Worm (Caenorhabditis elegans) whole organism, late embryonic: ENCODE results near the gene tsct-1.
A peak's percentile ranks its signal among the peaks of the same experiment; 100 is the strongest.

ENCODE experiments used
- C38D4.7 ChIP-seq: fragments of 200-800 bp; sonication (Bioruptor generic); optimal IDR thresholded peaks from 2 replicates; lab custom pipeline; 2018; ENCODE audit warnings: mild to moderate bottlenecking, missing genetic modification characterization, moderate library complexity, missing compliant biosample characterization
- F13H6.1 ChIP-seq: sonication (generic microtip); optimal IDR thresholded peaks from 2 replicates; lab custom pipeline; 2016; ENCODE audit warnings: missing genetic modification characterization, missing compliant biosample characterization
- K02D7.2 ChIP-seq: sonication (generic microtip); optimal IDR thresholded peaks from 2 replicates; lab custom pipeline; 2017; ENCODE audit warnings: mild to moderate bottlenecking, missing genetic modification characterization, missing compliant biosample characterization
- Y22D7AL.16 ChIP-seq: sonication (generic microtip); optimal IDR thresholded peaks from 2 replicates; lab custom pipeline; 2016; ENCODE audit warnings: missing genetic modification characterization, missing compliant biosample characterization
- ceh-14 ChIP-seq: sonication (generic microtip); optimal IDR thresholded peaks from 2 replicates; lab custom pipeline; 2016; ENCODE audit warnings: missing genotype, missing genetic modification characterization, missing compliant biosample characterization
- ceh-19 ChIP-seq: fragments of 200-800 bp; sonication (Bioruptor generic); optimal IDR thresholded peaks from 2 replicates; lab custom pipeline; 2018; ENCODE audit warnings: mild to moderate bottlenecking, missing genetic modification characterization, missing compliant biosample characterization
- ceh-2 ChIP-seq: sonication (generic microtip); optimal IDR thresholded peaks from 2 replicates; lab custom pipeline; 2016; ENCODE audit warnings: missing genotype, missing genetic modification characterization, missing compliant biosample characterization
- ceh-22 ChIP-seq: sonication (generic microtip); optimal IDR thresholded peaks from 2 replicates; lab custom pipeline; 2017; ENCODE audit warnings: missing biosample characterization, missing genetic modification characterization
- ceh-24 ChIP-seq: sonication (generic microtip); optimal IDR thresholded peaks from 2 replicates; lab custom pipeline; 2016; ENCODE audit warnings: mild to moderate bottlenecking, missing genetic modification characterization, missing compliant biosample characterization
- ceh-30 ChIP-seq: fragments of 150-350 bp; optimal IDR thresholded peaks from 2 replicates; lab custom pipeline; 2014; ENCODE audit warnings: missing biosample characterization, missing genetic modification characterization
- ceh-45 ChIP-seq: fragments of 200-800 bp; sonication (Bioruptor generic); IDR thresholded peaks from 2 replicates; pipeline ENCODE4 v1.3.6; 2022; ENCODE audit warnings: missing genetic modification reagents, missing genetic modification characterization, missing compliant biosample characterization
- ceh-9 ChIP-seq: sonication (generic microtip); optimal IDR thresholded peaks from 2 replicates; lab custom pipeline; 2016; ENCODE audit warnings: mild to moderate bottlenecking, missing genetic modification characterization, inconsistent platforms, missing compliant biosample characterization
- che-1 ChIP-seq: sonication (generic microtip); optimal IDR thresholded peaks from 2 replicates; lab custom pipeline; 2016; ENCODE audit warnings: mild to moderate bottlenecking, missing genetic modification characterization, missing compliant biosample characterization
- dmd-4 ChIP-seq: sonication (generic microtip); optimal IDR thresholded peaks from 2 replicates; lab custom pipeline; 2016; ENCODE audit warnings: borderline replicate concordance, missing genetic modification characterization, missing compliant biosample characterization
- dve-1 ChIP-seq: sonication (generic microtip); optimal IDR thresholded peaks from 2 replicates; lab custom pipeline; 2017; ENCODE audit warnings: antibody characterized with exemption, mild to moderate bottlenecking, missing genetic modification characterization, missing compliant biosample characterization
- elt-4 ChIP-seq: sonication (generic microtip); optimal IDR thresholded peaks from 2 replicates; lab custom pipeline; 2016; ENCODE audit warnings: missing genetic modification characterization, missing compliant biosample characterization
- ets-4 ChIP-seq: sonication (generic microtip); optimal IDR thresholded peaks from 2 replicates; lab custom pipeline; 2016; ENCODE audit warnings: missing genetic modification characterization, missing compliant biosample characterization
- eyg-1 ChIP-seq: sonication (generic microtip); optimal IDR thresholded peaks from 2 replicates; lab custom pipeline; 2016; ENCODE audit warnings: missing genotype, missing genetic modification characterization, missing compliant biosample characterization
- fax-1 ChIP-seq: sonication (generic microtip); optimal IDR thresholded peaks from 2 replicates; lab custom pipeline; 2016; ENCODE audit warnings: missing genotype, missing genetic modification characterization, missing compliant biosample characterization
- fkh-6 ChIP-seq: sonication (generic microtip); optimal IDR thresholded peaks from 2 replicates; lab custom pipeline; 2016; ENCODE audit warnings: missing genetic modification characterization, missing compliant biosample characterization
- gmeb-2 ChIP-seq: sonication (generic microtip); optimal IDR thresholded peaks from 2 replicates; lab custom pipeline; 2016; ENCODE audit warnings: missing genetic modification characterization, inconsistent platforms, missing compliant biosample characterization
- hlh-15 ChIP-seq: sonication (generic microtip); optimal IDR thresholded peaks from 2 replicates; lab custom pipeline; 2016; ENCODE audit warnings: missing genetic modification characterization, missing compliant biosample characterization
- hlh-8 ChIP-seq: sonication (generic microtip); optimal IDR thresholded peaks from 2 replicates; lab custom pipeline; 2016; ENCODE audit warnings: missing genotype, missing genetic modification characterization, missing compliant biosample characterization
- lin-11 ChIP-seq: fragments of 200-800 bp; sonication (Bioruptor generic); optimal IDR thresholded peaks from 2 replicates; lab custom pipeline; 2018; ENCODE audit warnings: mild to moderate bottlenecking, missing genetic modification characterization, missing compliant biosample characterization
- madf-2 ChIP-seq: sonication (generic microtip); optimal IDR thresholded peaks from 2 replicates; lab custom pipeline; 2017; ENCODE audit warnings: missing genetic modification characterization, missing compliant biosample characterization
- mec-3 ChIP-seq: sonication (generic microtip); optimal IDR thresholded peaks from 2 replicates; lab custom pipeline; 2016; ENCODE audit warnings: borderline replicate concordance, missing genetic modification characterization, missing compliant biosample characterization
- nfya-1 ChIP-seq: sonication (generic microtip); optimal IDR thresholded peaks from 2 replicates; lab custom pipeline; 2017; ENCODE audit warnings: missing genetic modification characterization, mild to moderate bottlenecking, missing compliant biosample characterization, antibody characterized with exemption, moderate library complexity
- npax-4 ChIP-seq: sonication (generic microtip); optimal IDR thresholded peaks from 2 replicates; lab custom pipeline; 2016; ENCODE audit warnings: missing genetic modification characterization, missing compliant biosample characterization
- pag-3 ChIP-seq: sonication (generic microtip); optimal IDR thresholded peaks from 2 replicates; lab custom pipeline; 2016; ENCODE audit warnings: missing compliant biosample characterization, missing genetic modification characterization, borderline replicate concordance
- pat-9 ChIP-seq: fragments of 200-800 bp; sonication (Bioruptor generic); optimal IDR thresholded peaks from 2 replicates; lab custom pipeline; 2018; ENCODE audit warnings: mild to moderate bottlenecking, missing genetic modification characterization, moderate library complexity, missing compliant biosample characterization
- pax-1 ChIP-seq: fragments of 150-350 bp; optimal IDR thresholded peaks from 2 replicates; lab custom pipeline; 2014; ENCODE audit warnings: missing biosample characterization, missing genetic modification characterization
- pros-1 ChIP-seq: fragments of 150-350 bp; optimal IDR thresholded peaks from 2 replicates; lab custom pipeline; 2014; ENCODE audit warnings: missing biosample characterization, missing genetic modification reagents, missing genetic modification characterization
- sdc-2 ChIP-seq: sonication (generic microtip); optimal IDR thresholded peaks from 2 replicates; lab custom pipeline; 2016; ENCODE audit warnings: missing genotype, missing genetic modification characterization, missing compliant biosample characterization
- tbx-2 ChIP-seq: sonication (generic microtip); optimal IDR thresholded peaks from 2 replicates; lab custom pipeline; 2016; ENCODE audit warnings: missing genetic modification characterization, missing compliant biosample characterization
- tbx-7 ChIP-seq: sonication (generic microtip); optimal IDR thresholded peaks from 2 replicates; lab custom pipeline; 2016; ENCODE audit warnings: missing genotype, missing genetic modification characterization, missing compliant biosample characterization
- unc-55 ChIP-seq: sonication (generic microtip); optimal IDR thresholded peaks from 2 replicates; lab custom pipeline; 2017; ENCODE audit warnings: missing biosample characterization, missing genetic modification reagents, missing genetic modification characterization
- zip-5 ChIP-seq: sonication (generic microtip); optimal IDR thresholded peaks from 2 replicates; lab custom pipeline; 2016; ENCODE audit warnings: missing genetic modification characterization, missing compliant biosample characterization
- ztf-16 ChIP-seq: sonication (generic microtip); optimal IDR thresholded peaks from 2 replicates; lab custom pipeline; 2017; ENCODE audit warnings: missing genetic modification characterization, missing compliant biosample characterization

The tsct-1 gene

ce11 chrX:12458021-12458420 is 24.1 kb downstream of the tsct-1 start (continued):
- TF ChIP-seq C38D4.7 (peak; percentile 61), ceh-9 (peak; percentile 42), fax-1 (tag; lab: Kevin White, UChicago) (peak; percentile 30), ets-4 (tag; lab: Kevin White, UChicago) (peak; percentile 13), madf-2 (tag; lab: Kevin White, UChicago) (peak; percentile 78)

- no peak for TF ChIP-seq ets-4 (tag; lab: Kevin White, UChicago)
- no peak for TF ChIP-seq hlh-15
- TF ChIP-seq unc-55: no peak
- TF ChIP-seq hlh-8 (tag; lab: Kevin White, UChicago): no peak
- TF ChIP-seq ceh-24 (tag; lab: Kevin White, UChicago): no peak
- no peak for TF ChIP-seq ceh-14 (tag; lab: Kevin White, UChicago)
- no peak for TF ChIP-seq eyg-1 (tag; lab: Kevin White, UChicago)
- no peak for TF ChIP-seq fkh-6 (tag; lab: Kevin White, UChicago)
- TF ChIP-seq ztf-16: no peak
- no peak for TF ChIP-seq pax-1 (tag; lab: Kevin White, UChicago)
- TF ChIP-seq che-1 (tag; lab: Kevin White, UChicago): no peak
- TF ChIP-seq pat-9: no peak
- TF ChIP-seq ceh-2 (tag; lab: Kevin White, UChicago): no peak
- no peak for TF ChIP-seq gmeb-2 (tag; lab: Kevin White, UChicago)
- no peak for TF ChIP-seq pag-3 (tag; lab: Kevin White, UChicago)
- no peak for TF ChIP-seq ceh-19 (GFP tag; lab: Kevin White, UChicago)
- no peak for TF ChIP-seq nfya-1 (tag; lab: Kevin White, UChicago)
- TF ChIP-seq lin-11: no peak
- TF ChIP-seq npax-4 (tag; lab: Kevin White, UChicago): no peak
Observed at ce11 chrX:12461557-12461956, 27.7 kb downstream of the tsct-1 start, which contains the start of gene odr-7. odr-7 (minus strand) TSS chrX:12461657.

- TF ChIP-seq ceh-30 (tag; lab: Kevin White, UChicago) (no peak), tbx-7 (tag; lab: Kevin White, UChicago) (no peak), sdc-2 (tag; lab: Kevin White, UChicago) (no peak), dve-1 (no peak), ceh-2 (tag; lab: Kevin White, UChicago) (no peak), nfya-1 (tag; lab: Kevin White, UChicago) (no peak), dmd-4 (tag; lab: Kevin White, UChicago) (no peak), tbx-2 (tag; lab: Kevin White, UChicago) (no peak), Y22D7AL.16 (tag; lab: Kevin White, UChicago) (no peak), elt-4 (no peak), K02D7.2 (tag; lab: Kevin White, UChicago) (no peak), ceh-24 (tag; lab: Kevin White, UChicago) (no peak), zip-5 (tag; lab: Kevin White, UChicago) (no peak), F13H6.1 (no peak), ceh-22 (tag; lab: Kevin White, UChicago) (no peak), mec-3 (no peak), pros-1 (no peak), ztf-16 (no peak)
Observed at ce11 chrX:12463504-12463903, 29.6 kb downstream of the tsct-1 start, which contains the start of gene T18D3.5. T18D3.5 (plus strand) TSS chrX:12463804.

DNA sequence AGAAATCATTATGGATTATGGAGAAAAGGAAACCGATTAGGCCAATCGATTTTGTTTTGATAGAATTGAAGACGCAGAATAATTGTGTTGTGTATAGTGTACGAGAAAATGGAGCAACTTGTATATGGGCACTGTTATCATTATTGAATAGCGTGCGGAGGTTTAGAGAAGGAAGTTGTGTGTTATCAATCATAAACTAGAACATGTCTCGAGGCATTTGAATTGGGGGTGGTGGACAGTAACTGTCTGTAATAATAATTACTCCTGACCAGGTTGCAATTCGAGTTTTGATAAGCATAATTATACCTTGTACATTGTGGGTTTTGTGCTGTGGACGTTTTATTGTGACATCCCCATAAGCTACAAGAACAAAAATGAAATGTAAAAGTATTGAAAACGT is 32.9 kb downstream of the tsct-1 start, which contains the start of gene cdf-2:
cdf-2 (minus strand) TSS at position 149 of the 400 bp plus-strand sequence.
- TF ChIP-seq fkh-6 (tag; lab: Kevin White, UChicago): no peak
- no peak for TF ChIP-seq tbx-7 (tag; lab: Kevin White, UChicago)
- TF ChIP-seq tbx-2 (tag; lab: Kevin White, UChicago): no peak
- no peak for TF ChIP-seq ceh-45
- TF ChIP-seq eyg-1 (tag; lab: Kevin White, UChicago): no peak
- TF ChIP-seq C38D4.7: no peak
- TF ChIP-seq, all 69 proteins: peak for 0
